Worm (Caenorhabditis elegans): Measurements from ENCODE around the gene upb-1.

The upb-1 gene

DNA sequence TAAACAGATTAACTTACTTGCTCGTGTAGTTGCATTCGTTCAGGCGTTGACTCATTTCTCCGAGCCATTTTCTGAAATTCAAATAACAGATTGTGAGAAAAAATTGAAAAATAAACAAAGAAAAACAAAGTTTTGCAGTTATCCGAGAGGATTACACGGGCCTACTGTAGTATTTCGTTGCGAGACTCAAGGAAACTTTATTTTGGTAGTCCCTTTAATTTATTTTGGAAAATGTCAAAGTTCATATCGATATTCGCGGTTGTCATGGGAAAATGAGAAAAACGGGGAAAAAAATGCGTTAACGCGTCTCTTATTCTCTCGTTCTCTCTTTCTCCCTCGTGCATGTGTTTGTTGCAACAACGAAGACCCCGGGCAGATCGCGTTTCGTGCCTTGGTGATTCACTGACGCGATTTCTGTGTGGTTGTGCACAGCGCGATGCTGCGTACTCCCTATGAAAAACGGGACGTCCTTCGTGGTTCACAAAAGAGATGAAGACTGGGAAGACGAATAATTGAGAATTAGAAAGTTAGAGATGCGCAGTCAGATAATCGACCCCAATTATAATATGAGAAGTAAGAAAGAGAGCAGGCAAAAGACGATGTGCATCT, 41.4 kb upstream of the upb-1 start, which contains the start of gene set-4:
set-4 (minus strand) TSS at position 120 of the 609 bp plus-strand sequence.
- peak; percentile 18 to 91 for TF ChIP-seq mdl-1 (tag; optimal IDR thresholded peaks at IDR 0.05)
- no peak for TF ChIP-seq ztf-1 (GFP tag; conservative IDR thresholded peaks at IDR 0.05)
- TF ChIP-seq ZK546.5 (tag; optimal IDR thresholded peaks at IDR 0.05) = peak; percentile 27
- peak; percentile 90 for TF ChIP-seq gmeb-1 (tag; optimal IDR thresholded peaks at IDR 0.05)
- peak; percentile 98 for TF ChIP-seq C34F6.9 (tag; optimal IDR thresholded peaks at IDR 0.05)
- no peak for TF ChIP-seq mbf-1 (tag; optimal IDR thresholded peaks at IDR 0.05)
- TF ChIP-seq sem-4 (tag; optimal IDR thresholded peaks at IDR 0.05) = peak; percentile 93
- TF ChIP-seq R02D3.7 (tag; optimal IDR thresholded peaks at IDR 0.05) = peak; percentile 50
- TF ChIP-seq unc-62 (GFP tag; optimal IDR thresholded peaks at IDR 0.05) = peak; percentile 59
- peak; percentile 85 for TF ChIP-seq nhr-6 (tag; optimal IDR thresholded peaks at IDR 0.05)
- TF ChIP-seq nhr-21 (tag; optimal IDR thresholded peaks at IDR 0.05) = peak; percentile 87
- TF ChIP-seq lin-13 (GFP tag; optimal IDR thresholded peaks at IDR 0.05) = peak; percentile 93
- TF ChIP-seq elt-1 (tag; optimal IDR thresholded peaks at IDR 0.05) = no peak
- TF ChIP-seq zag-1 (tag; optimal IDR thresholded peaks at IDR 0.05) = peak; percentile 72
- peak; percentile 68 for TF ChIP-seq ceh-82 (tag; optimal IDR thresholded peaks at IDR 0.05)
- no peak for TF ChIP-seq elt-3 (tag; optimal IDR thresholded peaks at IDR 0.05)
- TF ChIP-seq unc-39 (tag; optimal IDR thresholded peaks at IDR 0.05) = no peak
- TF ChIP-seq ceh-16 (tag; optimal IDR thresholded peaks at IDR 0.05) = peak; percentile 91
- TF ChIP-seq peb-1 (tag; optimal IDR thresholded peaks at IDR 0.05) = no peak
- no peak for TF ChIP-seq nhr-23 (tag; optimal IDR thresholded peaks at IDR 0.05)
- peak; percentile 20 for TF ChIP-seq nhr-237 (tag; optimal IDR thresholded peaks at IDR 0.05)
- peak; percentile 78 for TF ChIP-seq nhr-10 (tag; optimal IDR thresholded peaks at IDR 0.05)
- TF ChIP-seq egl-27 (tag; optimal IDR thresholded peaks at IDR 0.05) = peak; percentile 85
- peak; percentile 96 for TF ChIP-seq unc-55 (GFP tag; optimal IDR thresholded peaks at IDR 0.05)
- no peak for TF ChIP-seq aly-2 (tag; optimal IDR thresholded peaks at IDR 0.05)
- TF ChIP-seq mab-5 (tag; optimal IDR thresholded peaks at IDR 0.05) = peak; percentile 84
- TF ChIP-seq alr-1 (tag; optimal IDR thresholded peaks at IDR 0.05) = no peak
- TF ChIP-seq sma-9 (GFP tag; optimal IDR thresholded peaks at IDR 0.05) = peak; percentile 92
- no peak for TF ChIP-seq sma-9 (tag; optimal IDR thresholded peaks at IDR 0.05)
- no peak for TF ChIP-seq skn-1 (tag; optimal IDR thresholded peaks at IDR 0.05)
- peak; percentile 54 for TF ChIP-seq blmp-1 (tag; optimal IDR thresholded peaks at IDR 0.05; ENCODE audit: insufficient read depth)
- TF ChIP-seq nhr-25 (tag; optimal IDR thresholded peaks at IDR 0.05) = peak; percentile 92
- TF ChIP-seq dmd-4 (tag; optimal IDR thresholded peaks at IDR 0.05) = no peak
- TF ChIP-seq lsy-2 (tag; optimal IDR thresholded peaks at IDR 0.05) = peak; percentile 90 to 95
- peak; percentile 92 for TF ChIP-seq F13H6.1 (tag; optimal IDR thresholded peaks at IDR 0.05)
- TF ChIP-seq ztf-11 (tag; optimal IDR thresholded peaks at IDR 0.05) = peak; percentile 61
- peak; percentile 78 for TF ChIP-seq Y55F3AM.14 (GFP tag; optimal IDR thresholded peaks at IDR 0.05)
- TF ChIP-seq nhr-129 (tag; optimal IDR thresholded peaks at IDR 0.05) = peak; percentile 96
- peak; percentile 97 for TF ChIP-seq crh-2 (tag; optimal IDR thresholded peaks at IDR 0.05)
- TF ChIP-seq sma-3 (GFP tag; optimal IDR thresholded peaks at IDR 0.05) = peak; percentile 91
- peak; percentile 90 for TF ChIP-seq ztf-4 (tag; optimal IDR thresholded peaks at IDR 0.05)
- TF ChIP-seq ama-1 (optimal IDR thresholded peaks at IDR 0.05) = peak; percentile 26
- TF ChIP-seq lin-39 (tag; optimal IDR thresholded peaks at IDR 0.05) = no peak
- TF ChIP-seq nhr-77 (tag; optimal IDR thresholded peaks at IDR 0.05) = peak; percentile 68
- TF ChIP-seq nhr-11 (tag; optimal IDR thresholded peaks at IDR 0.05) = no peak
- TF ChIP-seq snpc-4 (tag; optimal IDR thresholded peaks at IDR 0.05) = peak; percentile 88
- TF ChIP-seq nhr-12 (tag; optimal IDR thresholded peaks at IDR 0.05) = no peak
- peak; percentile 96 for TF ChIP-seq fos-1 (tag; optimal IDR thresholded peaks at IDR 0.05)
- TF ChIP-seq lin-11 (tag; optimal IDR thresholded peaks at IDR 0.05) = peak; percentile 89
